Worm (Caenorhabditis elegans): ENCODE measurements around the gene Y41E3.7.

Gene Y41E3.7

ce11 chrIV:15012154-15012892 lies 1.5 kb upstream of the Y41E3.7 start:
- TF ChIP-seq cebp-1 (GFP tag; IDR thresholded peaks at IDR 0.05): no peak
- TF ChIP-seq cebp-1 (tag; optimal IDR thresholded peaks at IDR 0.05): peak; percentile 3
- TF ChIP-seq zfh-2 (GFP tag; conservative IDR thresholded peaks at IDR 0.05): peak; percentile 68
- TF ChIP-seq snpc-4 (GFP tag; optimal IDR thresholded peaks at IDR 0.05): peak; percentile 14
- peak in 2 of 4 experiments; percentile 44 to 84 for TF ChIP-seq snpc-4 (tag; optimal IDR thresholded peaks at IDR 0.05)
- peak; percentile 24 for TF ChIP-seq ztf-18 (tag; optimal IDR thresholded peaks at IDR 0.05)
- TF ChIP-seq attf-6 (GFP tag; IDR thresholded peaks at IDR 0.05): peak; percentile 66; the same call in 1 of the 2 replicates
- no peak for TF ChIP-seq rec-8 (tag; optimal IDR thresholded peaks at IDR 0.05)
- TF ChIP-seq egrh-3 (GFP tag; IDR thresholded peaks at IDR 0.05): peak; percentile 31; the same call in 1 of the 2 replicates
- no peak for TF ChIP-seq ceh-79 (tag; optimal IDR thresholded peaks at IDR 0.05)

DNA sequence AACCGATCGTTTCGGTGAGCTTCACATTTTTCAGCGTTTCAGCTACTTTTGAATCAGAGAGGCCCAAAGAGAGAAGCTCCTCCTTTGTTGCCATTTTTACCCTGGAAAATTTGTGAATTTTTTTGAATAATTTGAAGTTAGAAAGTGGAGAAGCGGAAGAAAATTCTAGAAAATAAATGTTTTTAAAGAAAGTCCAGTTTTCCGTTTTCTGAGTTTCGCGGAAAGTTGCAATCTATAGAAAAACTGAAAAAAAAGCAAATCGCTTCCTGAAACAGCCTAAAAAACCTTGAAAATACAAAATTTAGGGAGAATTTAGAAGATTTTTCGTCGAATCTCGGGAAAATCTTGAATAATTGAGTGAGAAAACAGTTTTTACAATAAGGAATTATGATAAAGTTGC lies 752 bp upstream of the Y41E3.7 start, which contains the start of gene qars-1:
Gene qars-1, minus strand, starts transcription at position 101 of the 400 bp plus-strand sequence.
- TF ChIP-seq Y67H2A.10 (GFP tag; conservative IDR thresholded peaks at IDR 0.05) (no peak), pbrm-1 (GFP tag; IDR thresholded peaks at IDR 0.05) (no peak), lsl-1 (GFP tag; optimal IDR thresholded peaks at IDR 0.05) (no peak), hmg-20 (GFP tag; IDR thresholded peaks at IDR 0.05) (no peak), sptf-2 (GFP tag; optimal IDR thresholded peaks at IDR 0.05) (no peak), zim-3 (tag; optimal IDR thresholded peaks at IDR 0.05) (no peak), hrde-1 (tag; optimal IDR thresholded peaks at IDR 0.05; ENCODE audit: borderline replicate concordance) (no peak), Y79H2A.3 (GFP tag; conservative IDR thresholded peaks at IDR 0.05) (no peak), akir-1 (GFP tag; optimal IDR thresholded peaks at IDR 0.05) (no peak), B0035.1 (tag; optimal IDR thresholded peaks at IDR 0.05) (no peak), ceh-79 (tag; optimal IDR thresholded peaks at IDR 0.05) (no peak), T26A5.8 (tag; optimal IDR thresholded peaks at IDR 0.05) (no peak), ztf-26 (tag; optimal IDR thresholded peaks at IDR 0.05) (no peak), efl-1 (GFP tag; optimal IDR thresholded peaks at IDR 0.05) (no peak), sea-2 (GFP tag; IDR thresholded peaks at IDR 0.05) (no peak), atf-7 (tag; optimal IDR thresholded peaks at IDR 0.05) (no peak), tbp1 (GFP tag; optimal IDR thresholded peaks at IDR 0.05) (no peak)

DNA sequence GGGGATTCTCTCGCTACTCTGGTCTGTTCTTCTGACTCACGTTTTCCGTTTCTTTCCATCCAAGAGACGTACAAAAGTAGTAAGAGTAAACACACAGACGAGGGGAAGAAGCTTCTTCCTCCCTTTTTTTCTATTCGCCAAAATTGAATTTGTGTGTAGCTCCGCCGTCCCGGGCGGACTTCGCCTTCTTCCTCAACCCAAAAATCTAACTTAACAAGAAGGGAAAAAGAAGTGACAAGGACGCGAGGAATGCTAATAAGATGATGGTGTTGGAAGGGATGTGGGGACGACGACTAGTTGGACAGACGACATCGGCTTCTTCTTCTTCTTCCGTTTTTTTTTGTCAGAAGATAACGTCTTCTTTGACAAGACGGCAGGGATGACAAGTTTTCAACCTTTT lies 3.1 kb downstream of the Y41E3.7 start:
- peak; percentile 41; the same call in 1 of the 2 replicates for TF ChIP-seq zfh-2 (GFP tag; conservative IDR thresholded peaks at IDR 0.05)
- no peak for TF ChIP-seq him-1 (tag; optimal IDR thresholded peaks at IDR 0.05)
- TF ChIP-seq K12H6.12 (tag; optimal IDR thresholded peaks at IDR 0.05): peak; percentile 23
- no peak for TF ChIP-seq nhr-27 (tag; optimal IDR thresholded peaks at IDR 0.05)

DNA sequence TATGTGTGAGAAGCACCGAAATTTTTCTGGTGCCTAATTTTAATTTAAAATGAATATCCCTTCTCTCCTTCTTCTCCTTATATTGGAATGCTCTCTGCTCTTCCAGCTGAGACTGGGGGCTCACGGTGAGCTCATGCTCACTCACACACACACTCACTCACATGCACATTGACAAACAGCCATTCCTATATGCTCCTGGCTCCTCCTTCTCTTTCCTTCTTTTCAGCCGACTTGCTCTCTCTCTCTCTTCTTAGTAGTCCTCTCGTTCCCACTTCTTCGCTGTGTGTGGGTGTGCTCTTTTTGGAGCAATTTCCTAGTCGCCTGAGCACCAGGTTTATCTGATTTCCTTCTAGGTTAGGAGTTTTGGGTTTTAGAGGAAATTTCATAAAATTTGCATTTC lies 7.1 kb downstream of the Y41E3.7 start:
- TF ChIP-seq tbx-9 (tag; optimal IDR thresholded peaks at IDR 0.05; ENCODE audit: borderline replicate concordance) (no peak), cebp-2 (GFP tag; IDR thresholded peaks at IDR 0.05) (peak; percentile 27; the same call in 1 of the 2 replicates), egl-44 (GFP tag; IDR thresholded peaks at IDR 0.05) (no peak), Y95B8A.8 (GFP tag; IDR thresholded peaks at IDR 0.05) (no peak), nfya-1 (tag; optimal IDR thresholded peaks at IDR 0.05; ENCODE audit: borderline replicate concordance, insufficient read depth) (no peak), attf-6 (GFP tag; IDR thresholded peaks at IDR 0.05) (no peak), ztf-18 (tag; optimal IDR thresholded peaks at IDR 0.05) (peak; percentile 41), ets-4 (GFP tag; optimal IDR thresholded peaks at IDR 0.05) (no peak), D2030.7 (GFP tag; IDR thresholded peaks at IDR 0.05) (no peak), ekl-4 (GFP tag; IDR thresholded peaks at IDR 0.05) (no peak), ama-1 (optimal IDR thresholded peaks at IDR 0.05) (no peak), ama-1 (GFP tag; optimal IDR thresholded peaks at IDR 0.05) (no peak), sea-2 (GFP tag; IDR thresholded peaks at IDR 0.05) (no peak), cebp-1 (GFP tag; IDR thresholded peaks at IDR 0.05) (no peak), cebp-1 (tag; optimal IDR thresholded peaks at IDR 0.05) (peak; percentile 19), dpff-1 (tag; optimal IDR thresholded peaks at IDR 0.05) (no peak), zfh-2 (GFP tag; conservative IDR thresholded peaks at IDR 0.05) (0 out of 2 replicates have a peak, but pooled peaks have one; percentile 23), Y56A3A.18 (GFP tag; IDR thresholded peaks at IDR 0.05) (no peak), B0035.1 (tag; optimal IDR thresholded peaks at IDR 0.05) (no peak), lin-35 (GFP tag; optimal IDR thresholded peaks at IDR 0.05) (peak in 1 of 3 experiments; percentile 8), K12H6.12 (tag; optimal IDR thresholded peaks at IDR 0.05) (peak; percentile 12), B0336.3 (GFP tag; IDR thresholded peaks at IDR 0.05) (no peak)

All from whole organism, young adult.